Worm (Caenorhabditis elegans) whole organism, mixed stage, embryonic: ENCODE measurements around the gene F09B12.3.

Experiments used
- blmp-1 ChIP-seq: fragments of 150-350 bp; optimal IDR thresholded peaks from 2 replicates; lab custom pipeline; 2014; ENCODE audit warnings: missing biosample characterization, missing genetic modification characterization
- elt-1 ChIP-seq: sonication (generic microtip); optimal IDR thresholded peaks from 2 replicates; lab custom pipeline; 2017; ENCODE audit warnings: missing genetic modification characterization, mild to moderate bottlenecking, missing compliant biosample characterization, antibody characterized with exemption, moderate library complexity, borderline replicate concordance; ENCODE audit not compliant: insufficient read depth
- lin-13 ChIP-seq: fragments of 150-350 bp; optimal IDR thresholded peaks from 2 replicates; lab custom pipeline; 2014; ENCODE audit warnings: missing biosample characterization, missing genetic modification characterization
- lin-32 ChIP-seq: fragments of 200-800 bp; sonication (Bioruptor generic); optimal IDR thresholded peaks from 2 replicates; lab custom pipeline; 2018; ENCODE audit warnings: mild to moderate bottlenecking, missing genetic modification characterization, missing compliant biosample characterization
- mep-1 ChIP-seq: fragments of 150-350 bp; optimal IDR thresholded peaks from 2 replicates; lab custom pipeline; 2017; ENCODE audit warnings: missing biosample characterization, missing genetic modification reagents, missing genetic modification characterization, inconsistent platforms
- mls-2 ChIP-seq: sonication (generic microtip); optimal IDR thresholded peaks from 2 replicates; lab custom pipeline; 2016; ENCODE audit warnings: mild to moderate bottlenecking, missing genetic modification characterization, moderate library complexity, missing compliant biosample characterization
- nhr-12 ChIP-seq: fragments of 150-350 bp; optimal IDR thresholded peaks from 2 replicates; lab custom pipeline; 2014; ENCODE audit warnings: missing biosample characterization, missing genetic modification characterization
- nhr-76 ChIP-seq: sonication (generic microtip); optimal IDR thresholded peaks from 2 replicates; lab custom pipeline; 2017; ENCODE audit warnings: missing biosample characterization, missing genetic modification characterization
- snpc-4 ChIP-seq: fragments of 150-350 bp; optimal IDR thresholded peaks from 2 replicates; lab custom pipeline; 2014; ENCODE audit warnings: missing biosample characterization, missing genetic modification characterization
- unc-39 ChIP-seq: fragments of 150-350 bp; optimal IDR thresholded peaks from 2 replicates; lab custom pipeline; 2014; ENCODE audit warnings: missing biosample characterization, missing genetic modification characterization
- unc-62 ChIP-seq: fragments of 150-350 bp; optimal IDR thresholded peaks from 2 replicates; lab custom pipeline; 2014; ENCODE audit warnings: missing biosample characterization, missing genetic modification reagents, missing genetic modification characterization
- ztf-11 ChIP-seq: fragments of 150-350 bp; optimal IDR thresholded peaks from 2 replicates; lab custom pipeline; 2014; ENCODE audit warnings: missing biosample characterization, missing genetic modification characterization

- no peak for TF ChIP-seq unc-62
- TF ChIP-seq blmp-1 (tag; lab: Kevin White, UChicago) = no peak
- TF ChIP-seq lin-32 = no peak
- TF ChIP-seq ztf-11 (tag; lab: Kevin White, UChicago) = no peak
- no peak for TF ChIP-seq nhr-12
- TF ChIP-seq mep-1 (tag; lab: Kevin White, UChicago) = no peak
- TF ChIP-seq elt-1 (tag; lab: Kevin White, UChicago) = no peak
- TF ChIP-seq nhr-76 (tag; lab: Kevin White, UChicago) = no peak
- TF ChIP-seq snpc-4 (tag; lab: Kevin White, UChicago) = no peak
- no peak for TF ChIP-seq lin-13 (tag; lab: Kevin White, UChicago)
- TF ChIP-seq unc-39 (tag; lab: Kevin White, UChicago) = no peak
- no peak for TF ChIP-seq mls-2 (tag; lab: Kevin White, UChicago)
These were observed 52.4 kb downstream of the F09B12.3 start for ce11 chrX:15045401-15045800.
